Worm (Caenorhabditis elegans) whole organism, L2 larva: ENCODE measurements around the gene fbxa-10.

Source experiments
- C34F6.9 ChIP-seq: fragments of 150-350 bp; optimal IDR thresholded peaks from 2 replicates; lab custom pipeline; 2014; ENCODE audit warnings: missing biosample characterization, missing genetic modification characterization
- F13H6.1 ChIP-seq: sonication (generic microtip); optimal IDR thresholded peaks from 2 replicates; lab custom pipeline; 2016; ENCODE audit warnings: missing genetic modification characterization, missing compliant biosample characterization
- R02D3.7 ChIP-seq: fragments of 150-350 bp; optimal IDR thresholded peaks from 2 replicates; lab custom pipeline; 2014; ENCODE audit warnings: missing biosample characterization, missing genetic modification characterization
- Y55F3AM.14 ChIP-seq: fragments of 200-800 bp; sonication (Bioruptor generic); optimal IDR thresholded peaks from 2 replicates; lab custom pipeline; 2018; ENCODE audit warnings: mild to moderate bottlenecking, missing genetic modification characterization, missing compliant biosample characterization
- aly-2 ChIP-seq: fragments of 150-350 bp; optimal IDR thresholded peaks from 2 replicates; lab custom pipeline; 2014; ENCODE audit warnings: missing biosample characterization, missing genetic modification characterization
- ama-1 ChIP-seq: fragments of 150-350 bp; optimal IDR thresholded peaks from 2 replicates; lab custom pipeline; 2018; ENCODE audit warnings: inconsistent platforms
- ceh-16 ChIP-seq: fragments of 150-350 bp; optimal IDR thresholded peaks from 2 replicates; lab custom pipeline; 2014; ENCODE audit warnings: missing biosample characterization, missing genetic modification characterization
- ceh-82 ChIP-seq: fragments of 150-350 bp; optimal IDR thresholded peaks from 2 replicates; lab custom pipeline; 2014; ENCODE audit warnings: missing biosample characterization, missing genetic modification characterization
- crh-2 ChIP-seq: sonication (generic microtip); optimal IDR thresholded peaks from 2 replicates; lab custom pipeline; 2017; ENCODE audit warnings: missing biosample characterization, missing genetic modification characterization
- dmd-4 ChIP-seq: sonication (generic microtip); optimal IDR thresholded peaks from 2 replicates; lab custom pipeline; 2017; ENCODE audit warnings: missing biosample characterization, missing genetic modification characterization
- egl-27 ChIP-seq: sonication (generic microtip); optimal IDR thresholded peaks from 3 replicates; lab custom pipeline; 2017; ENCODE audit warnings: missing biosample characterization, missing genetic modification reagents, missing genetic modification characterization
- elt-3 ChIP-seq: sonication (generic microtip); optimal IDR thresholded peaks from 2 replicates; lab custom pipeline; 2017; ENCODE audit warnings: missing biosample characterization, missing genetic modification characterization
- fos-1 ChIP-seq: fragments of 150-350 bp; optimal IDR thresholded peaks from 2 replicates; lab custom pipeline; 2014; ENCODE audit warnings: missing biosample characterization, missing genetic modification characterization
- gmeb-1 ChIP-seq: fragments of 150-350 bp; optimal IDR thresholded peaks from 2 replicates; lab custom pipeline; 2014; ENCODE audit warnings: missing biosample characterization, missing genetic modification characterization
- lin-11 ChIP-seq: fragments of 150-350 bp; sonication (generic microtip); optimal IDR thresholded peaks from 2 replicates; lab custom pipeline; 2014; ENCODE audit warnings: missing biosample characterization, missing genetic modification characterization, inconsistent platforms, mixed read lengths
- lin-13 ChIP-seq: fragments of 150-350 bp; optimal IDR thresholded peaks from 2 replicates; lab custom pipeline; 2014; ENCODE audit warnings: missing biosample characterization, missing genetic modification reagents, missing genetic modification characterization
- mbf-1 ChIP-seq: sonication (generic microtip); optimal IDR thresholded peaks from 2 replicates; lab custom pipeline; 2017; ENCODE audit warnings: missing biosample characterization, missing genetic modification characterization
- mdl-1 ChIP-seq, 2 experiments: fragments of 150-350 bp in 1 of 2; sonication (generic microtip) in 1 of 2; optimal IDR thresholded peaks; 2 replicates each; lab custom pipeline; 2017; ENCODE audit warnings: missing biosample characterization in 2 of 2, missing genetic modification characterization in 2 of 2
- nhr-10 ChIP-seq: sonication (generic microtip); optimal IDR thresholded peaks from 2 replicates; lab custom pipeline; 2017; ENCODE audit warnings: missing biosample characterization, missing genetic modification characterization
- nhr-12 ChIP-seq: fragments of 150-350 bp; optimal IDR thresholded peaks from 2 replicates; lab custom pipeline; 2014; ENCODE audit warnings: missing biosample characterization, missing genetic modification characterization
- nhr-129 ChIP-seq: fragments of 150-350 bp; optimal IDR thresholded peaks from 2 replicates; lab custom pipeline; 2014; ENCODE audit warnings: missing biosample characterization, missing genetic modification characterization
- nhr-21 ChIP-seq: fragments of 150-350 bp; optimal IDR thresholded peaks from 2 replicates; lab custom pipeline; 2014; ENCODE audit warnings: missing biosample characterization, missing genetic modification characterization
- nhr-23 ChIP-seq: fragments of 150-350 bp; optimal IDR thresholded peaks from 2 replicates; lab custom pipeline; 2014; ENCODE audit warnings: missing biosample characterization, missing genetic modification reagents, missing genetic modification characterization
- nhr-237 ChIP-seq: fragments of 150-350 bp; optimal IDR thresholded peaks from 2 replicates; lab custom pipeline; 2014; ENCODE audit warnings: missing biosample characterization, missing genetic modification characterization
- nhr-25 ChIP-seq: fragments of 150-350 bp; sonication (generic microtip); optimal IDR thresholded peaks from 3 replicates; lab custom pipeline; 2014; ENCODE audit warnings: missing biosample characterization, missing genetic modification characterization
- nhr-77 ChIP-seq: fragments of 150-350 bp; optimal IDR thresholded peaks from 2 replicates; lab custom pipeline; 2014; ENCODE audit warnings: missing biosample characterization, missing genetic modification characterization
- peb-1 ChIP-seq: fragments of 150-350 bp; optimal IDR thresholded peaks from 2 replicates; lab custom pipeline; 2014; ENCODE audit warnings: missing biosample characterization, missing genetic modification characterization
- sem-4 ChIP-seq: fragments of 150-350 bp; optimal IDR thresholded peaks from 2 replicates; lab custom pipeline; 2014; ENCODE audit warnings: missing biosample characterization, missing genetic modification reagents, missing genetic modification characterization
- sma-9 ChIP-seq, 2 experiments: fragments of 150-350 bp in 1 of 2; sonication (generic microtip) in 1 of 2; optimal IDR thresholded peaks; 2 replicates each; lab custom pipeline; 2014 to 2016; ENCODE audit warnings: missing genetic modification characterization in 2 of 2, mild to moderate bottlenecking in 1 of 2, missing biosample characterization in 1 of 2, missing compliant biosample characterization in 1 of 2, missing genetic modification reagents in 1 of 2, moderate library complexity in 1 of 2
- snpc-4 ChIP-seq: fragments of 150-350 bp; optimal IDR thresholded peaks from 2 replicates; lab custom pipeline; 2014; ENCODE audit warnings: missing biosample characterization, missing genetic modification characterization
- unc-39 ChIP-seq: fragments of 150-350 bp; optimal IDR thresholded peaks from 2 replicates; lab custom pipeline; 2014; ENCODE audit warnings: missing biosample characterization, missing genetic modification characterization
- unc-55 ChIP-seq: fragments of 150-350 bp; sonication (generic microtip); optimal IDR thresholded peaks from 3 replicates; lab custom pipeline; 2014; ENCODE audit warnings: missing biosample characterization, missing genetic modification reagents, missing genetic modification characterization
- ztf-1 ChIP-seq: fragments of 200-800 bp; sonication (Bioruptor generic); conservative IDR thresholded peaks from 2 replicates; pipeline ENCODE4 v1.3.6; 2022; ENCODE audit warnings: missing genetic modification characterization, missing compliant biosample characterization
- ztf-4 ChIP-seq: fragments of 150-350 bp; optimal IDR thresholded peaks from 2 replicates; lab custom pipeline; 2014; ENCODE audit warnings: missing biosample characterization, missing genetic modification characterization

The fbxa-10 gene

DNA sequence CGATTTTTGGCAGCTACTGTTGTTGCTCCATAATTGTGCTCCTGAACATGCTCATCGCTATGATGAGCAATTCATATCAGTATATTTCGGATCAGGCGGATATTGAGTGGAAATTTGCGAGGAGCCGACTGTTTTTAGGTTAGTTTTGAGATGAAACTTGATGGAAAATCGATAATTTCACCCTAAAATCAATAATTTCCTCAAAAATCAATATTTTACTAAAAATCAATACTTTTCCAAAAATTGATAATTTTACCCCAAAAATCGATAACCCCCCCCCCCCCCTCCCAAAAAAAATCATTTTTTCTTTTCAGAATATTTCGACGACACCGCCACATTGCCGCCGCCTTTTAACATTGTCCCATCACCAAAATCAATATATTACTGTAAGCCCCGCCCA lies 46.7 kb downstream of the fbxa-10 start:
- no peak for TF ChIP-seq nhr-21 (tag; lab: Kevin White, UChicago)
- no peak for TF ChIP-seq nhr-23 (tag; lab: Kevin White, UChicago)
- no peak for TF ChIP-seq R02D3.7 (tag; lab: Kevin White, UChicago)
- no peak for TF ChIP-seq ztf-4 (tag; lab: Kevin White, UChicago)
- no peak for TF ChIP-seq sma-9 (GFP tag; optimal IDR thresholded peaks at IDR 0.05; lab: Kevin White, UChicago)
- TF ChIP-seq sma-9 (tag; optimal IDR thresholded peaks at IDR 0.05; lab: Kevin White, UChicago): no peak
- no peak for TF ChIP-seq nhr-237 (tag; lab: Kevin White, UChicago)
- no peak for TF ChIP-seq ama-1 (lab: Kevin White, UChicago)
- no peak for TF ChIP-seq fos-1 (tag; lab: Kevin White, UChicago)
- no peak for TF ChIP-seq unc-39
- no peak for TF ChIP-seq gmeb-1
- no peak for TF ChIP-seq peb-1 (tag; lab: Kevin White, UChicago)
- TF ChIP-seq nhr-77: no peak
- TF ChIP-seq C34F6.9 (tag; lab: Kevin White, UChicago): no peak
- TF ChIP-seq sem-4 (tag; lab: Kevin White, UChicago): no peak
- no peak for TF ChIP-seq ceh-16
- no peak for TF ChIP-seq nhr-25 (tag; lab: Kevin White, UChicago)
- TF ChIP-seq Y55F3AM.14 (GFP tag; lab: Kevin White, UChicago): no peak
- no peak for TF ChIP-seq elt-3 (tag; lab: Kevin White, UChicago)
- TF ChIP-seq nhr-10: no peak

DNA sequence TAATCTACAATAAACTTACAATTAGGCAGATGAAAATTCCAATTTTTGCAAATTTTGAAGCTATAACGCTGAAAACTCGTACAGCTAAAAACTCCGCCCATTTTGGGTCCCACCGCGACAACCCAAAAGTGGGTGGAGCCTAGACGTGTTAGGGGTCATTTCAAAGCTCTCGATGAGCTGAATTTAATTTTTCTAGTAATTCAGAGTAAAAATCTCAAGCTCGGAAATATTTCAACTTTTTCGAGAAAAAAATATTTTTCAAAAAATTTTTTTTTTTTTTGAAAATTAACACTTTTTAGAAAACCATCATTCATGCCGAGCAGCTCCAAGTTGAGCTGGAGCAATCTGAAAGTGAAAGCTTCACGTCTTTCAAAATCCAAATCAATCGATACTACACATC lies 49.1 kb downstream of the fbxa-10 start, which contains the start of gene R06B10.7:
Gene R06B10.7 (minus strand): TSS at position 101 of the 400 bp plus-strand sequence.
- TF ChIP-seq aly-2 (tag; lab: Kevin White, UChicago): no peak
- no peak for TF ChIP-seq ceh-82 (tag; lab: Kevin White, UChicago)
- TF ChIP-seq mbf-1 (tag; lab: Kevin White, UChicago): no peak
- no peak for TF ChIP-seq nhr-21 (tag; lab: Kevin White, UChicago)
- no peak for TF ChIP-seq nhr-77
- no peak for TF ChIP-seq gmeb-1
- TF ChIP-seq nhr-23 (tag; lab: Kevin White, UChicago): no peak
- TF ChIP-seq nhr-12: no peak
- no peak for TF ChIP-seq F13H6.1 (tag; lab: Kevin White, UChicago)
- no peak for TF ChIP-seq dmd-4 (tag; lab: Kevin White, UChicago)
- TF ChIP-seq R02D3.7 (tag; lab: Kevin White, UChicago): no peak
- TF ChIP-seq egl-27: no peak
- no peak for TF ChIP-seq snpc-4
- TF ChIP-seq elt-3 (tag; lab: Kevin White, UChicago): no peak

DNA sequence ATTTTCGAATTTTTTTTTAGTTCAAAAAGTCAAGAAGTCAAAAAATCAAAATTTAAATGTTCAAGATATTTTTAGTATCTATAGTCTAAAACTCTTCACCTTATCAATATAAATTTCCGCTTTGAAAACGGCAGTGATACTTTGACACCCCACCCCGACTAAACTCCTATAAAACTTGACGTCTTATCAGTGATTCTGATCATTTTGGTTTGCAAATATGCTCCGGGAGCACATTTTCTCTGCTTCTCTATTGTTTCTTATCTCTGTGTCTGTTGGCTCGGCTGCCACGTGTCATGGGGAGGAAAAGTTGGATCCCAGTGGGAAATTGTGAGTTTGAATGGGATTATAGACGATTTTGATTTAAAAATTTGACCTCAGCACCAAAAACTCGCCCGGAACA lies 50.3 kb downstream of the fbxa-10 start, which contains the start of gene clec-150:
Gene clec-150 (plus strand): TSS at position 198 of the 400 bp plus-strand sequence.
- TF ChIP-seq mdl-1 (tag; optimal IDR thresholded peaks at IDR 0.05; lab: Kevin White, UChicago): no peak
- TF ChIP-seq peb-1 (tag; lab: Kevin White, UChicago): no peak
- peak; percentile 91 for TF ChIP-seq crh-2 (tag; lab: Kevin White, UChicago)
- TF ChIP-seq gmeb-1: peak; percentile 46
- no peak for TF ChIP-seq lin-13 (GFP tag; lab: Kevin White, UChicago)
- no peak for TF ChIP-seq snpc-4
- TF ChIP-seq R02D3.7 (tag; lab: Kevin White, UChicago): no peak
- TF ChIP-seq unc-55 (GFP tag; lab: Kevin White, UChicago): no peak
- TF ChIP-seq ceh-16: no peak
- no peak for TF ChIP-seq ztf-1
- no peak for TF ChIP-seq ztf-4 (tag; lab: Kevin White, UChicago)
- peak; percentile 70 for TF ChIP-seq fos-1 (tag; lab: Kevin White, UChicago)
- no peak for TF ChIP-seq lin-11
- TF ChIP-seq nhr-129 (tag; lab: Kevin White, UChicago): no peak
- no peak for TF ChIP-seq nhr-77
- no peak for TF ChIP-seq dmd-4 (tag; lab: Kevin White, UChicago)
- no peak for TF ChIP-seq ceh-82 (tag; lab: Kevin White, UChicago)
- no peak for TF ChIP-seq nhr-23 (tag; lab: Kevin White, UChicago)
